Fruit fly (Drosophila melanogaster) S2 (cell line): ENCODE measurements around the gene Mettl14.

Source experiments
- CG8478 ChIP-seq: fragments of >200 bp; optimal IDR thresholded peaks from 2 replicates; lab custom pipeline; 2018
- CTCF ChIP-seq, 2 experiments: fragments of >200 bp; optimal IDR thresholded peaks; 2 replicates each; lab custom pipeline; 2018

Mettl14 gene

dm6 chr2L:8302766-8303479 is 5.3 kb upstream of the Mettl14 start, which contains the start of the genes wol and Scgalpha:
Gene wol, minus strand, starts transcription at chr2L:8302985.
Gene Scgalpha, plus strand, starts transcription at chr2L:8303429.
- TF ChIP-seq CG8478 = no peak
- no peak for TF ChIP-seq CTCF (optimal IDR thresholded peaks at IDR 0.05; lab: Kevin White, UChicago)

dm6 chr2L:8304635-8305034 is 3.6 kb upstream of the Mettl14 start:
- TF ChIP-seq CG8478 = no peak
- no peak for TF ChIP-seq CTCF (optimal IDR thresholded peaks at IDR 0.05; lab: Kevin White, UChicago)

- TF ChIP-seq CTCF (optimal IDR thresholded peaks at IDR 0.05; lab: Kevin White, UChicago) = no peak
- no peak for TF ChIP-seq CG8478
Observed at dm6 chr2L:8305409-8305808, 2.8 kb upstream of the Mettl14 start, which contains the start of gene CG7840. Gene CG7840, plus strand, starts transcription at chr2L:8305586.

- no peak for TF ChIP-seq CG8478
- TF ChIP-seq CTCF (optimal IDR thresholded peaks at IDR 0.05; lab: Kevin White, UChicago) = no peak
Observed at dm6 chr2L:8311091-8311490, 2.9 kb downstream of the Mettl14 start, which contains the start of the genes CG7810 and CG7806. Gene CG7810, minus strand, starts transcription at chr2L:8311195. Gene CG7806, plus strand, starts transcription at chr2L:8311399.

- no peak for TF ChIP-seq CTCF (optimal IDR thresholded peaks at IDR 0.05; lab: Kevin White, UChicago)
- TF ChIP-seq CG8478 = no peak
Observed at dm6 chr2L:8311741-8312140, 3.5 kb downstream of the Mettl14 start.

dm6 chr2L:8319858-8320525 is 11.8 kb downstream of the Mettl14 start, which contains the start of the genes mtsh and strat:
Gene mtsh, minus strand, starts transcription at chr2L:8319908.
Gene strat, plus strand, starts transcription at chr2L:8320328.
- TF ChIP-seq CTCF (optimal IDR thresholded peaks at IDR 0.05; lab: Kevin White, UChicago) (no peak), CG8478 (no peak)

dm6 chr2L:8325150-8325549 is 16.9 kb downstream of the Mettl14 start, which contains the start of gene CG7781:
Gene CG7781, minus strand, starts transcription at chr2L:8325409.
- TF ChIP-seq CTCF (optimal IDR thresholded peaks at IDR 0.05; lab: Kevin White, UChicago) = no peak
- no peak for TF ChIP-seq CG8478

dm6 chr2L:8326414-8327271 is 18.4 kb downstream of the Mettl14 start:
- TF ChIP-seq CG8478 (no peak), CTCF (optimal IDR thresholded peaks at IDR 0.05; lab: Kevin White, UChicago) (no peak)

- no peak for TF ChIP-seq CG8478
- TF ChIP-seq CTCF (optimal IDR thresholded peaks at IDR 0.05; lab: Kevin White, UChicago) = no peak
Observed at dm6 chr2L:8327272-8327555, 19.0 kb downstream of the Mettl14 start, which contains the start of gene CG14275. Gene CG14275, plus strand, starts transcription at chr2L:8327456.

- TF ChIP-seq CTCF (optimal IDR thresholded peaks at IDR 0.05; lab: Kevin White, UChicago) (no peak), CG8478 (no peak)
Observed at dm6 chr2L:8327783-8328327, 19.6 kb downstream of the Mettl14 start.

- TF ChIP-seq CG8478 = no peak
Observed at dm6 chr2L:8328526-8329097, 20.4 kb downstream of the Mettl14 start.

dm6 chr2L:8333185-8333584 is 25.0 kb downstream of the Mettl14 start:
- TF ChIP-seq CTCF (optimal IDR thresholded peaks at IDR 0.05; lab: Kevin White, UChicago) (no peak), CG8478 (no peak)

- TF ChIP-seq CG8478 (no peak), CTCF (optimal IDR thresholded peaks at IDR 0.05; lab: Kevin White, UChicago) (no peak)
Observed at dm6 chr2L:8333624-8334023, 25.4 kb downstream of the Mettl14 start.

dm6 chr2L:8334705-8335104 is 26.5 kb downstream of the Mettl14 start:
- no peak for TF ChIP-seq CG8478
- TF ChIP-seq CTCF (optimal IDR thresholded peaks at IDR 0.05; lab: Kevin White, UChicago) = no peak

- no peak for TF ChIP-seq CTCF (optimal IDR thresholded peaks at IDR 0.05; lab: Kevin White, UChicago)
- TF ChIP-seq CG8478 = no peak
Observed at dm6 chr2L:8338039-8338438, 29.8 kb downstream of the Mettl14 start, which contains the start of gene witty. Gene witty, plus strand, starts transcription at chr2L:8338287.
